Fruit fly (Drosophila melanogaster) whole organism, embryonic: ENCODE results near the gene vvl.

Experiments used
- CG11504 ChIP-seq: fragments of 200-800 bp; sonication (Bioruptor generic); optimal IDR thresholded peaks from 3 replicates; lab custom pipeline; 2019; ENCODE audit warnings: missing biosample characterization, mild to moderate bottlenecking, missing genetic modification characterization, moderate library complexity
- CG12659 ChIP-seq: fragments of 200-800 bp; sonication (Bioruptor generic); optimal IDR thresholded peaks from 3 replicates; lab custom pipeline; 2017; ENCODE audit warnings: mild to moderate bottlenecking, missing biosample characterization, missing genetic modification reagents, missing genetic modification characterization
- CG12769 ChIP-seq: fragments of 200-800 bp; sonication (Bioruptor generic); optimal IDR thresholded peaks from 2 replicates; lab custom pipeline; 2019; ENCODE audit warnings: missing biosample characterization, mild to moderate bottlenecking, missing genetic modification characterization, moderate library complexity
- CG12942 ChIP-seq: fragments of 200-800 bp; sonication (Bioruptor generic); optimal IDR thresholded peaks from 3 replicates; lab custom pipeline; 2016; ENCODE audit warnings: missing biosample characterization, missing genetic modification characterization
- CG14965 ChIP-seq: fragments of 200-800 bp; sonication (Bioruptor generic); optimal IDR thresholded peaks from 2 replicates; lab custom pipeline; 2016; ENCODE audit warnings: missing biosample characterization, missing genetic modification characterization, borderline replicate concordance
- CG15696 ChIP-seq: fragments of 200-800 bp; sonication (Bioruptor generic); optimal IDR thresholded peaks from 2 replicates; lab custom pipeline; 2019; ENCODE audit warnings: missing biosample characterization, mild to moderate bottlenecking, missing genetic modification characterization, moderate library complexity
- CG16813 ChIP-seq: fragments of 200-800 bp; sonication (Bioruptor generic); IDR thresholded peaks from 3 replicates; pipeline ENCODE4 v1.3.6; 2022; ENCODE audit warnings: missing biosample characterization, missing genetic modification characterization; ENCODE audit not compliant: partially characterized antibody
- CG18476 ChIP-seq: fragments of 200-800 bp; sonication (Bioruptor generic); optimal IDR thresholded peaks from 2 replicates; lab custom pipeline; 2016; ENCODE audit warnings: missing biosample characterization, mild to moderate bottlenecking, missing genetic modification characterization
- CG2199 ChIP-seq: fragments of 200-800 bp; sonication (Bioruptor generic); IDR thresholded peaks from 3 replicates; pipeline ENCODE4 v1.3.6; 2022; ENCODE audit warnings: missing biosample characterization, missing genetic modification characterization
- CG32532 ChIP-seq: fragments of 200-800 bp; sonication (Bioruptor generic); IDR thresholded peaks from 2 replicates; pipeline ENCODE4 v1.3.6; 2022; ENCODE audit warnings: missing biosample characterization, missing genetic modification characterization
- CG34422 ChIP-seq: fragments of 200-800 bp; sonication (Bioruptor generic); IDR thresholded peaks from 3 replicates; pipeline ENCODE4 v1.3.6; 2022; ENCODE audit warnings: missing biosample characterization, missing genetic modification characterization
- CG3838 ChIP-seq: fragments of 200-800 bp; sonication (Bioruptor generic); optimal IDR thresholded peaks from 3 replicates; lab custom pipeline; 2016; ENCODE audit warnings: missing biosample characterization, missing genetic modification characterization
- CG4360 ChIP-seq: fragments of 200-800 bp; sonication (Bioruptor generic); IDR thresholded peaks from 2 replicates; pipeline ENCODE4 v1.3.6; 2022; ENCODE audit warnings: missing biosample characterization, missing genetic modification characterization
- CG6791 ChIP-seq: fragments of 200-800 bp; sonication (Bioruptor generic); IDR thresholded peaks from 3 replicates; pipeline ENCODE4 v1.3.6; 2022; ENCODE audit warnings: missing biosample characterization, missing genetic modification characterization; ENCODE audit not compliant: partially characterized antibody
- CG6854 ChIP-seq: fragments of 200-800 bp; sonication (Bioruptor generic); optimal IDR thresholded peaks from 3 replicates; lab custom pipeline; 2017; ENCODE audit warnings: missing biosample characterization, mild to moderate bottlenecking, missing genetic modification characterization
- CG9215 ChIP-seq: fragments of 200-800 bp; sonication (Bioruptor generic); IDR thresholded peaks from 2 replicates; pipeline ENCODE4 v1.3.6; 2022; ENCODE audit warnings: missing biosample characterization, missing genetic modification characterization
- Elba2 ChIP-seq: fragments of 200-800 bp; sonication (Bioruptor generic); optimal IDR thresholded peaks from 3 replicates; lab custom pipeline; 2016; ENCODE audit warnings: missing biosample characterization, missing genetic modification characterization
- Hmx ChIP-seq: fragments of 200-800 bp; sonication (Bioruptor generic); optimal IDR thresholded peaks from 2 replicates; lab custom pipeline; 2016; ENCODE audit warnings: missing biosample characterization, missing genetic modification characterization
- Hr78 ChIP-seq, 2 experiments: fragments of 200-800 bp in 1 of 2; fragments of >200 bp in 1 of 2; sonication (Bioruptor generic) in 1 of 2; optimal IDR thresholded peaks; 2 replicates each; lab custom pipeline; 2017 to 2019; ENCODE audit warnings: missing biosample characterization in 2 of 2, missing genetic modification characterization in 2 of 2, mild to moderate bottlenecking in 1 of 2, moderate library complexity in 1 of 2
- NFAT ChIP-seq: fragments of 200-800 bp; sonication (Bioruptor generic); IDR thresholded peaks from 2 replicates; pipeline ENCODE4 v1.3.6; 2022; ENCODE audit warnings: missing biosample characterization, missing genetic modification characterization
- Oli ChIP-seq: fragments of 200-800 bp; sonication (Bioruptor generic); optimal IDR thresholded peaks from 2 replicates; lab custom pipeline; 2018; ENCODE audit warnings: missing biosample characterization, mild to moderate bottlenecking, missing genetic modification characterization, moderate library complexity
- Poxn ChIP-seq: fragments of 200-800 bp; sonication (Bioruptor generic); IDR thresholded peaks from 2 replicates; pipeline ENCODE4 v1.3.6; 2022; ENCODE audit warnings: missing biosample characterization, missing genetic modification characterization
- Xrp1 ChIP-seq: fragments of 200-800 bp; sonication (Bioruptor generic); IDR thresholded peaks from 2 replicates; pipeline ENCODE4 v1.3.6; 2022; ENCODE audit warnings: missing biosample characterization, missing genetic modification characterization
- abd-A ChIP-seq: fragments of 200-800 bp; sonication (Bioruptor generic); optimal IDR thresholded peaks from 3 replicates; lab custom pipeline; 2019; ENCODE audit warnings: missing biosample characterization, mild to moderate bottlenecking, missing genetic modification characterization, moderate library complexity
- aop ChIP-seq: fragments of 200-800 bp; sonication (Bioruptor generic); IDR thresholded peaks from 2 replicates; pipeline ENCODE4 v1.3.6; 2022; ENCODE audit warnings: missing biosample characterization, missing genetic modification characterization
- bab2 ChIP-seq: fragments of 200-800 bp; sonication (Bioruptor generic); optimal IDR thresholded peaks from 2 replicates; lab custom pipeline; 2016; ENCODE audit warnings: missing biosample characterization, missing genetic modification characterization
- cad ChIP-seq: fragments of >200 bp; optimal IDR thresholded peaks from 2 replicates; lab custom pipeline; 2017; ENCODE audit warnings: missing biosample characterization, missing genetic modification characterization
- chif ChIP-seq, 2 experiments: fragments of 200-800 bp; sonication (Bioruptor generic); optimal IDR thresholded peaks; 3 replicates each; lab custom pipeline; 2016; ENCODE audit warnings: missing biosample characterization in 2 of 2, missing genetic modification characterization in 2 of 2
- croc ChIP-seq: fragments of 200-800 bp; sonication (Bioruptor generic); conservative IDR thresholded peaks from 3 replicates; pipeline ENCODE4 v1.3.6; 2022; ENCODE audit warnings: missing biosample characterization, missing genetic modification characterization
- fd3F ChIP-seq: fragments of 200-800 bp; sonication (Bioruptor generic); optimal IDR thresholded peaks from 2 replicates; lab custom pipeline; 2018; ENCODE audit warnings: missing biosample characterization, mild to moderate bottlenecking, missing genetic modification characterization, moderate library complexity
- fd96Cb ChIP-seq: fragments of 200-800 bp; sonication (Bioruptor generic); optimal IDR thresholded peaks from 2 replicates; lab custom pipeline; 2018; ENCODE audit warnings: missing biosample characterization, mild to moderate bottlenecking, missing genetic modification characterization, moderate library complexity
- gt ChIP-seq: fragments of 200-800 bp; sonication (Bioruptor generic); IDR thresholded peaks from 2 replicates; pipeline ENCODE4 v1.3.6; 2022; ENCODE audit warnings: missing biosample characterization, missing genetic modification characterization
- her ChIP-seq: fragments of 200-800 bp; sonication (Bioruptor generic); optimal IDR thresholded peaks from 2 replicates; lab custom pipeline; 2016; ENCODE audit warnings: missing biosample characterization, missing genetic modification characterization
- kni ChIP-seq: fragments of 200-800 bp; sonication (Bioruptor generic); optimal IDR thresholded peaks from 3 replicates; lab custom pipeline; 2017; ENCODE audit warnings: mild to moderate bottlenecking, missing biosample characterization, missing genetic modification reagents, missing genetic modification characterization
- lmd ChIP-seq: fragments of 200-800 bp; sonication (Bioruptor generic); IDR thresholded peaks from 2 replicates; pipeline ENCODE4 v1.3.6; 2022; ENCODE audit warnings: missing biosample characterization, missing genetic modification characterization
- lov ChIP-seq, 2 experiments: fragments of 200-800 bp in 1 of 2; fragments of >200 bp in 1 of 2; sonication (Bioruptor generic) in 1 of 2; IDR thresholded peaks in 1 of 2; optimal IDR thresholded peaks in 1 of 2; 2 replicates in 1 of 2; 3 replicates in 1 of 2; pipeline versions ENCODE4 v1.3.6 to Lab custom; 2017 to 2022; ENCODE audit warnings: missing biosample characterization in 1 of 2, missing genetic modification characterization in 1 of 2
- psq ChIP-seq: fragments of 200-800 bp; sonication (Bioruptor generic); optimal IDR thresholded peaks from 2 replicates; lab custom pipeline; 2017; ENCODE audit warnings: missing biosample characterization, missing genetic modification characterization
- ranshi ChIP-seq: fragments of 200-800 bp; sonication (Bioruptor generic); IDR thresholded peaks from 2 replicates; pipeline ENCODE4 v1.3.6; 2022; ENCODE audit warnings: missing biosample characterization, missing genetic modification characterization
- sima ChIP-seq: fragments of 200-800 bp; sonication (Bioruptor generic); optimal IDR thresholded peaks from 2 replicates; lab custom pipeline; 2016; ENCODE audit warnings: missing biosample characterization, missing genetic modification characterization
- slou ChIP-seq: fragments of 200-800 bp; sonication (Bioruptor generic); optimal IDR thresholded peaks from 3 replicates; lab custom pipeline; 2016; ENCODE audit warnings: missing biosample characterization, missing genetic modification characterization
- sna ChIP-seq: fragments of 200-800 bp; sonication (Bioruptor generic); IDR thresholded peaks from 2 replicates; pipeline ENCODE4 v1.3.6; 2022; ENCODE audit warnings: missing biosample characterization, missing genetic modification characterization; ENCODE audit not compliant: partially characterized antibody
- twi ChIP-seq: fragments of 200-800 bp; optimal IDR thresholded peaks from 2 replicates; lab custom pipeline; 2019; ENCODE audit warnings: missing biosample characterization, mild to moderate bottlenecking, missing genetic modification characterization, moderate library complexity
- vvl ChIP-seq: fragments of 200-800 bp; sonication (Bioruptor generic); IDR thresholded peaks from 2 replicates; pipeline ENCODE4 v1.3.6; 2022; ENCODE audit warnings: missing biosample characterization, missing genetic modification characterization

vvl gene

DNA sequence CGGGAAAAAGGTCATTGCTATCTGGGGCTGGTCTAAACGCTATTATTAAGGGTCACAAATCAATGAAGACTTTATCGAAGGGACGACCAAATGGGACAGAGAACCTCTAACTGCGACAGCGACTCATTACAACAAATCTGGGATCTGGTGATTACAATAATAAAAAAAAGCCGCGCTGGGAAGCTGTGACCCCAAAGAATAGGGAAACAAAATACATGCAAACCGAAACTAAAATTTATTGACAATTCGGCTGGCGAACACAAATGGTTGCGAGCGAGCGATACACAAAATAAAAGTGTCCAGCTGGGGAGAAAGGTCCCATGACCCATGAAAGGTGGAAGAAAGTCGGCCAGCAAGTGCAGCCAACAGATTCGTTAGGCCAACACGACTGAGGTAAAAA, 35.8 kb downstream of the vvl start:
- TF ChIP-seq abd-A (tag; lab: Kevin White, UChicago) (peak; percentile 59), CG9215 (no peak), kni (peak; percentile 62), Hmx (no peak), Hr78 (GFP tag; optimal IDR thresholded peaks at IDR 0.05; lab: Kevin White, UChicago) (peak in 1 of 2 experiments; percentile 29)

DNA sequence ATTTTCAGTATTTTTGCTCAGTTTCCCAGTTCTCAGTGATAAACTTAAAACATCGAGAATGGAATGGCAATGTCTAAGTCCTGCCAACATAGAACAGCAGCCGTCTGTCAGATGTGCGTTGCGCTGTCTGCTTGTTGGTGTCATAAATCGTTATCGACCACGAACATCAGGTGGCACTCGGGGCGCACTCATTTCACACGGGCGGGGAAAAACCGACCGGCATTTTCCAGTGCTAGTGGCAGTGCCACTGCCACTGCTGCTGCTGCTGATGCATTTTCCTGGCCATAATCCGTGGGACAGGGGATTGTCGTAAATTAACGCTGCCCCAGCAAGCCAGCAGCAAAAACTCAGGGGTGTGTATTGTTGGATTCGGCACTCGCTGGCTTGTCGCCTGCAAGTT, 37.7 kb downstream of the vvl start:
- TF ChIP-seq aop (GFP tag; lab: Robert Waterston, UW) (no peak), Xrp1 (GFP tag; lab: Robert Waterston, UW) (0 out of 2 replicates have a peak, but pooled peaks have one; percentile 10), vvl (GFP tag; lab: Robert Waterston, UW) (0 out of 2 replicates have a peak, but pooled peaks have one; percentile 6), CG2199 (GFP tag; lab: Robert Waterston, UW) (peak; percentile 43; the same call in 1 of the 3 replicates), twi (tag; lab: Kevin White, UChicago) (peak; percentile 53), her (GFP tag; lab: Kevin White, UChicago) (no peak), psq (GFP tag; lab: Kevin White, UChicago) (no peak), Poxn (GFP tag; lab: Robert Waterston, UW) (no peak), cad (GFP tag; lab: Kevin White, UChicago) (peak; percentile 59), lov (optimal IDR thresholded peaks at IDR 0.05; lab: Kevin White, UChicago) (no peak), lov (GFP tag; IDR thresholded peaks at IDR 0.05; lab: Robert Waterston, UW) (0 out of 3 replicates have a peak, but pooled peaks have one; percentile 39)

dm6 chr3L:6828742-6829141, 38.8 kb downstream of the vvl start:
- TF ChIP-seq twi (tag; lab: Kevin White, UChicago) (peak; percentile 97), CG6854 (GFP tag; lab: Kevin White, UChicago) (no peak), CG4360 (peak; percentile 72), CG11504 (tag; lab: Kevin White, UChicago) (peak; percentile 8), lov (optimal IDR thresholded peaks at IDR 0.05; lab: Kevin White, UChicago) (no peak), lov (GFP tag; IDR thresholded peaks at IDR 0.05; lab: Robert Waterston, UW) (0 out of 3 replicates have a peak, but pooled peaks have one; percentile 10)
- TF ChIP-seq, all 482 proteins: peak for 4

DNA sequence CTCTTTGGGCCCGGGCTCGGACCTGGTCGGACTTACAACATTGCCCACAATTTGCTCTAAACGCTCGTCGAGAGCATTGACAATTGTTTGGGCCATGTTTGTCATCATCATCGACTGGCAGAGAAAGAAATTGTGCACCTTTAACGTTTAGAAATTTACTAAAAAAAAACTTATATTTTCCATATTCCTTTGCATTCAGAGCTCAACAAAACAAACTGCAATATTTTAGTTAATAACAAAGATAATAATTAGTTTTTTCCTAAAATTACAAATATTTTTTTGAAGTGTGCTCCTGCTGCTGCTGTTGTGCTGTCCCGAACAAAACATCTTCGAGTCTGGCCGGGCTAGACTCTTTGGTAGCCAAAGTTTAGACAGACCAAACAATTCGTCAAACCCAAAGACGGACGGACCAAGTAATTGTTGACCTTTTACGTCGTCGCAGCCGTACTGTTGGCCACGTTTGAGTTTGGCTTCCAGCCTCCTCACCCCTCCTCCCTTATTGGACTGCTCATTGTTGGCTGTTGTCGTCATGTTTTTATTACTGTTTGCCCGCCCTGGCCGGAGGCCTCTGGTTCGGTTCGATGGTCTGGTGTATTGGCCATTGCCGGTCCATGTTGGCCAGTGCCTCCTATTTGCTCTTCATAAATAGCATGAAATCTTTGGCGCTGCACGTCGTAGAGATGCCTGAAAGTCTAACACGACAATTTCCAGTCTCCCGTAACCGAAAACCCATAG, 40.2 kb downstream of the vvl start:
- TF ChIP-seq CG32532 (GFP tag; lab: Robert Waterston, UW) (no peak), CG12659 (GFP tag; lab: Kevin White, UChicago) (no peak), sna (GFP tag; lab: Robert Waterston, UW) (no peak), Oli (tag; lab: Kevin White, UChicago) (peak; percentile 2), CG34422 (peak; percentile 49; the same call in 1 of the 3 replicates), CG6791 (GFP tag; lab: Robert Waterston, UW) (no peak), CG12769 (tag; lab: Kevin White, UChicago) (peak; percentile 15), CG15696 (tag; lab: Kevin White, UChicago) (peak; percentile 8), croc (no peak; the same call in 2 of the 3 replicates), Elba2 (GFP tag; lab: Kevin White, UChicago) (no peak), CG14965 (GFP tag; lab: Kevin White, UChicago) (no peak), fd96Cb (tag; lab: Kevin White, UChicago) (peak; percentile 21), gt (GFP tag; lab: Robert Waterston, UW) (no peak), CG12942 (GFP tag; lab: Kevin White, UChicago) (no peak), fd3F (GFP tag; lab: Kevin White, UChicago) (no peak), NFAT (GFP tag; lab: Robert Waterston, UW) (no peak), chif (GFP tag; optimal IDR thresholded peaks at IDR 0.05; lab: Kevin White, UChicago) (no peak), lov (optimal IDR thresholded peaks at IDR 0.05; lab: Kevin White, UChicago) (no peak), lov (GFP tag; IDR thresholded peaks at IDR 0.05; lab: Robert Waterston, UW) (no peak), slou (GFP tag; lab: Kevin White, UChicago) (no peak), CG16813 (GFP tag; lab: Robert Waterston, UW) (no peak), lmd (peak; percentile 59), sima (no peak), bab2 (GFP tag; lab: Kevin White, UChicago) (no peak), ranshi (no peak), CG18476 (no peak), CG3838 (no peak)
